Fruit fly (Drosophila melanogaster): Measurements from ENCODE around the gene Tpc1.

Gene Tpc1

dm6 chr3R:10856618-10857017 is 25.4 kb downstream of the Tpc1 start, which contains the start of gene CG4570 (continued):
- TF ChIP-seq Blimp-1 (GFP tag; optimal IDR thresholded peaks at IDR 0.05) (no peak), tna (GFP tag; IDR thresholded peaks at IDR 0.05; ENCODE audit: partially characterized antibody) (no peak), Dfd (GFP tag; optimal IDR thresholded peaks at IDR 0.05) (no peak), ttk (GFP tag; IDR thresholded peaks at IDR 0.05) (no peak), seq (GFP tag; IDR thresholded peaks at IDR 0.05) (peak; percentile 14; the same call in 1 of the 2 replicates), chn (GFP tag; optimal IDR thresholded peaks at IDR 0.05) (no peak), CG6765 (GFP tag; optimal IDR thresholded peaks at IDR 0.05) (no peak), CG3838 (GFP tag; optimal IDR thresholded peaks at IDR 0.05) (no peak), CG32532 (GFP tag; IDR thresholded peaks at IDR 0.05) (no peak), Rx (GFP tag; IDR thresholded peaks at IDR 0.05) (no peak), MESR4 (GFP tag; optimal IDR thresholded peaks at IDR 0.05) (peak; percentile 29), TFAM (GFP tag; optimal IDR thresholded peaks at IDR 0.05) (no peak), CrebB (tag; optimal IDR thresholded peaks at IDR 0.05) (no peak), Sox100B (GFP tag; optimal IDR thresholded peaks at IDR 0.05) (no peak), wor (GFP tag; IDR thresholded peaks at IDR 0.05) (no peak), CG7928 (GFP tag; optimal IDR thresholded peaks at IDR 0.05) (no peak), CG14667 (GFP tag; IDR thresholded peaks at IDR 0.05) (no peak), nerfin-1 (tag; optimal IDR thresholded peaks at IDR 0.05) (peak; percentile 83), CG16779 (GFP tag; IDR thresholded peaks at IDR 0.05) (no peak), Deaf1 (tag; optimal IDR thresholded peaks at IDR 0.05) (no peak), CG2120 (GFP tag; optimal IDR thresholded peaks at IDR 0.05) (no peak), Neu2 (GFP tag; optimal IDR thresholded peaks at IDR 0.05; ENCODE audit: borderline replicate concordance) (no peak), stwl (tag; optimal IDR thresholded peaks at IDR 0.05) (peak; percentile 5), cad (GFP tag; optimal IDR thresholded peaks at IDR 0.05) (peak; percentile 62), sr (GFP tag; IDR thresholded peaks at IDR 0.05) (no peak), odd (GFP tag; optimal IDR thresholded peaks at IDR 0.05) (no peak), CG34422 (GFP tag; IDR thresholded peaks at IDR 0.05) (no peak), emc (GFP tag; optimal IDR thresholded peaks at IDR 0.05) (no peak), CG12299 (tag; optimal IDR thresholded peaks at IDR 0.05) (no peak), B-H1 (GFP tag; IDR thresholded peaks at IDR 0.05) (no peak), ATbp (GFP tag; optimal IDR thresholded peaks at IDR 0.05) (no peak), tap (tag; optimal IDR thresholded peaks at IDR 0.05) (no peak), CG9817 (tag; optimal IDR thresholded peaks at IDR 0.05) (no peak), CG12071 (GFP tag; optimal IDR thresholded peaks at IDR 0.05) (no peak), CG8765 (GFP tag; IDR thresholded peaks at IDR 0.05) (no peak), fd102C (GFP tag; optimal IDR thresholded peaks at IDR 0.05) (no peak), Xbp1 (GFP tag; optimal IDR thresholded peaks at IDR 0.05) (no peak), CG5245 (GFP tag; optimal IDR thresholded peaks at IDR 0.05) (no peak), BtbVII (GFP tag; optimal IDR thresholded peaks at IDR 0.05) (no peak), pzg (GFP tag; optimal IDR thresholded peaks at IDR 0.05) (no peak), ash1 (GFP tag; optimal IDR thresholded peaks at IDR 0.05) (no peak), zf30C (GFP tag; optimal IDR thresholded peaks at IDR 0.05) (no peak), klu (GFP tag; IDR thresholded peaks at IDR 0.05) (no peak), CG2116 (GFP tag; optimal IDR thresholded peaks at IDR 0.05) (no peak), bab2 (GFP tag; optimal IDR thresholded peaks at IDR 0.05) (no peak), Doc3 (GFP tag; IDR thresholded peaks at IDR 0.05; ENCODE audit: partially characterized antibody) (no peak), CG8924 (tag; optimal IDR thresholded peaks at IDR 0.05) (no peak), CG4617 (GFP tag; optimal IDR thresholded peaks at IDR 0.05; ENCODE audit: borderline replicate concordance) (no peak), ac (GFP tag; optimal IDR thresholded peaks at IDR 0.05) (no peak), D (optimal IDR thresholded peaks at IDR 0.05) (peak; percentile 13), D (GFP tag; optimal IDR thresholded peaks at IDR 0.05) (no peak), Ets97D (GFP tag; optimal IDR thresholded peaks at IDR 0.05) (no peak)
